Worm (Caenorhabditis elegans) whole organism, L1 larva: ENCODE results near the gene T24B8.3.

Experiments
- lin-15B ChIP-seq: fragments of 150-350 bp; sonication (generic microtip); optimal IDR thresholded peaks from 3 replicates; lab custom pipeline; 2014; ENCODE audit warnings: missing biosample characterization, missing genetic modification characterization
- mep-1 ChIP-seq: fragments of 150-350 bp; optimal IDR thresholded peaks from 2 replicates; lab custom pipeline; 2014; ENCODE audit warnings: missing biosample characterization, missing genetic modification characterization
- nhr-11 ChIP-seq: fragments of 150-350 bp; optimal IDR thresholded peaks from 2 replicates; lab custom pipeline; 2014; ENCODE audit warnings: missing biosample characterization, missing genetic modification characterization
- nhr-237 ChIP-seq: fragments of 150-350 bp; optimal IDR thresholded peaks from 2 replicates; lab custom pipeline; 2014; ENCODE audit warnings: missing biosample characterization, missing genetic modification characterization
- nhr-28 ChIP-seq: fragments of 150-350 bp; optimal IDR thresholded peaks from 2 replicates; lab custom pipeline; 2014; ENCODE audit warnings: missing biosample characterization, missing genetic modification characterization
- swsn-7 ChIP-seq: sonication (generic microtip); optimal IDR thresholded peaks from 2 replicates; lab custom pipeline; 2016; ENCODE audit warnings: missing genetic modification characterization, missing compliant biosample characterization
- unc-30 ChIP-seq: sonication (generic microtip); optimal IDR thresholded peaks from 2 replicates; lab custom pipeline; 2017; ENCODE audit warnings: missing biosample characterization, missing genetic modification characterization
- xbp-1 ChIP-seq: sonication (generic microtip); optimal IDR thresholded peaks from 2 replicates; lab custom pipeline; 2016; ENCODE audit warnings: missing genetic modification characterization, missing compliant biosample characterization

- TF ChIP-seq xbp-1 (peak; percentile 79), swsn-7 (peak; percentile 87), nhr-237 (tag; lab: Kevin White, UChicago) (peak; percentile 30), lin-15B (tag; lab: Kevin White, UChicago) (peak; percentile 81), mep-1 (tag; lab: Kevin White, UChicago) (peak; percentile 99), nhr-11 (no peak), unc-30 (no peak), nhr-28 (tag; lab: Kevin White, UChicago) (no peak)
These were observed 6.3 kb downstream of the T24B8.3 start, which contains the start of gene chmp-7 for ce11 chrII:9054604-9055003.
